Worm (Caenorhabditis elegans) whole organism, L1 larva: ENCODE data around the gene Y43F8B.7.

ENCODE experiments used
- ama-1 ChIP-seq: fragments of 150-350 bp; optimal IDR thresholded peaks from 2 replicates; lab custom pipeline; 2014
- grh-1 ChIP-seq: fragments of 200-800 bp; sonication (Bioruptor generic); IDR thresholded peaks from 2 replicates; pipeline ENCODE4 v1.3.6; 2022; ENCODE audit warnings: missing genetic modification reagents, missing genetic modification characterization, missing compliant biosample characterization
- lin-13 ChIP-seq: fragments of 150-350 bp; optimal IDR thresholded peaks from 2 replicates; lab custom pipeline; 2014; ENCODE audit warnings: missing biosample characterization, missing genetic modification reagents, missing genetic modification characterization
- tlp-1 ChIP-seq: fragments of 150-350 bp; optimal IDR thresholded peaks from 2 replicates; lab custom pipeline; 2014; ENCODE audit warnings: missing biosample characterization, missing genetic modification characterization
- unc-98 ChIP-seq: fragments of 200-800 bp; sonication (Bioruptor generic); IDR thresholded peaks from 2 replicates; pipeline ENCODE4 v1.3.6; 2022; ENCODE audit warnings: missing genetic modification characterization, missing compliant biosample characterization

DNA sequence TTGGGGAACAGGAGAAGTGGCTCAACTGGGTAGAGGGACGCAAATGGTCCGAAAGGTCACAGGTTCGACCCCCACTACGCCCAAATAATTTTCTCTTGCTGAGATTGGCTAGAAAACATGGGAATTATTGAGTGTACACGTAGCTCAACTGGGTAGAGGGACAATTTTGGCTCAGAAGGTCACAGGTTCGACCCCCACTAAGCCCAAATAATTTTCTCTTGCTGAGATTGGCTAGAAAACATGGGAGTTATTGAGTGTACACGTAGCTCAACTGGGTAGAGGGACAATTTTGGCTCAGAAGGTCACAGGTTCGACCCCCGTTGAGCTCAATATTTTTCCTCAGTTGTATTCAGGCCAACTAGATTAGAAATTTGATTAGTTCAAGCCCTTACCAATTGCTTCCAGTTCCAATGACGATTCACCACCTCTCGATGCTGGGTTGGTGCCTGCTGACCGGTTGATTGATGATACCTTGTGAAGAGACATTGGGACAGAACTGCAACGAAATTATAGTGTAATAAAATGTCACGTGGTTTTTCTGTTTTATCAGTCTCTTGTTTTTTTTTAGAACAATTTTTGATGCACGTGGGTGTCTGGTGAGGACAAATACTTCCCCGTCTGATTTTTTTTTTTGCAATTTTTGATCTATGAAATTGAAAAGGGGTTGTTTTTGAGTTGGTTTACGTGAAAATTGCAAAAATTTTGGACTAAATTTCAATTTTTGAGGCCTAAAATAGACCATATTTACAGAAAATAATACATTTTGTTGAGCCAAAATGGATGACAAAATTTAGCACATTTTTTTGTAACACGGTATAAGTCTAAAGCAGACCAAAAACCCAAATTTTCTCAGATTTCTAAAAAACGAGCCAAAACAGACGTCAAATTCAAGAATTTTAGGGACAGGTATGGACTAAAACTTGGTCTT, 31.1 kb downstream of the Y43F8B.7 start:
- TF ChIP-seq ama-1 (lab: Kevin White, UChicago) (no peak), unc-98 (GFP tag; lab: Robert Waterston, UW) (no peak), grh-1 (GFP tag; lab: Robert Waterston, UW) (no peak), tlp-1 (no peak), lin-13 (peak; percentile 33)
